Fruit fly (Drosophila melanogaster): ENCODE results near the gene OtopLc.
A peak's percentile ranks its signal among the peaks of the same experiment; 100 is the strongest.

Gene OtopLc

DNA sequence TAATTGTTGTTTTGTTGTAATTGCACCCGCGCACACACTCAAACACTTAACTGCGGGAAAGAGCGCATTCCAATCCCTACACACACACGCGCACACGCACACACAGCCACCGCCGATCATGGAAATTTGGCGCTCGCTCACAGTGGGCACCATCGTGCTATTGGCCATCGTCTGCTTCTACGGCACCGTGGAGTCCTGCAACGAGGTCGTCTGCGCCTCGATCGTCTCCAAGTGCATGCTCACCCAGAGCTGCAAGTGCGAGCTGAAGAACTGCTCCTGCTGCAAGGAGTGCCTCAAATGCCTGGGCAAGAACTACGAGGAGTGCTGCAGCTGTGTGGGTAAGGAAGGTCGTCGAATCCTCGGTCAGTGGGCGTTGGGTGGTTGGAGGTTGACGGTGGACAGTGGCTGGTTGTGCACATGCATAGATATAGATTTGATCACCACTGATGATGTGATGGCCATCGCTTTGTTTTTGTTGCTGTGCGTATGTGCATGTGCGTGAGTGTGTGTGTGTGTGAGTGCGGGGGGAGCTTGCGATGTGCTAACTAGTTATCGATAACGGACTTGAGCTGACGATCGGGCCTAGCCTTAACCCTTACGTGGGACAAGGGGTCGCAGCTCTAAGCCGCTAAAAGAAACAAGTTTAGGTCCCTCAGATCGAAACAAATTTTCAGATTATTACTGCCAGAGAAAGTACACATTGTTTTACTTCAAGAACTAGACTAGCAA, 28.2 kb upstream of the OtopLc start:
- no peak for TF ChIP-seq CG6276 (GFP tag; optimal IDR thresholded peaks at IDR 0.05)
- no peak for TF ChIP-seq CG11762 (GFP tag; optimal IDR thresholded peaks at IDR 0.05; ENCODE audit: insufficient read depth)
- no peak for TF ChIP-seq CG4318 (GFP tag; optimal IDR thresholded peaks at IDR 0.05)
- TF ChIP-seq Gug (GFP tag; IDR thresholded peaks at IDR 0.05), result no peak
- TF ChIP-seq CG8319 (GFP tag; optimal IDR thresholded peaks at IDR 0.05), result no peak
- peak; percentile 37 for TF ChIP-seq CG32006 (GFP tag; optimal IDR thresholded peaks at IDR 0.05)
- no peak for TF ChIP-seq Hr4 (GFP tag; optimal IDR thresholded peaks at IDR 0.05)
- TF ChIP-seq CG16779 (tag; optimal IDR thresholded peaks at IDR 0.05), result peak; percentile 6
- TF ChIP-seq Sox15 (GFP tag; optimal IDR thresholded peaks at IDR 0.05), result no peak
- TF ChIP-seq CG11902 (GFP tag; optimal IDR thresholded peaks at IDR 0.05), result no peak
- no peak for TF ChIP-seq cyc (GFP tag; optimal IDR thresholded peaks at IDR 0.05)
- TF ChIP-seq CG6792 (GFP tag; optimal IDR thresholded peaks at IDR 0.05), result no peak
- no peak for TF ChIP-seq achi (GFP tag; optimal IDR thresholded peaks at IDR 0.05)
- no peak for TF ChIP-seq Met (GFP tag; optimal IDR thresholded peaks at IDR 0.05)
- TF ChIP-seq Lpt (GFP tag; optimal IDR thresholded peaks at IDR 0.05), result no peak
- no peak for TF ChIP-seq salr (GFP tag; optimal IDR thresholded peaks at IDR 0.05)
- TF ChIP-seq CG10669 (GFP tag; optimal IDR thresholded peaks at IDR 0.05), result no peak
- TF ChIP-seq fd59A (GFP tag; optimal IDR thresholded peaks at IDR 0.05), result no peak
- no peak for TF ChIP-seq CG31627 (GFP tag; optimal IDR thresholded peaks at IDR 0.05)
- no peak for TF ChIP-seq Eip93F (GFP tag; optimal IDR thresholded peaks at IDR 0.05)
- TF ChIP-seq eg (GFP tag; IDR thresholded peaks at IDR 0.05), result no peak
- TF ChIP-seq Smox (GFP tag; optimal IDR thresholded peaks at IDR 0.05), result no peak
- no peak for TF ChIP-seq CG8119 (GFP tag; IDR thresholded peaks at IDR 0.05)
- peak; percentile 78 for TF ChIP-seq Eip78C (GFP tag)
- TF ChIP-seq Ets96B (tag; optimal IDR thresholded peaks at IDR 0.05), result no peak
- TF ChIP-seq CG9139 (GFP tag; optimal IDR thresholded peaks at IDR 0.05), result no peak
- TF ChIP-seq CG34406 (GFP tag; optimal IDR thresholded peaks at IDR 0.05), result no peak
- TF ChIP-seq CG3032 (tag; optimal IDR thresholded peaks at IDR 0.05), result no peak
- TF ChIP-seq Sox102F (GFP tag; optimal IDR thresholded peaks at IDR 0.05), result no peak
- TF ChIP-seq dsx (GFP tag; optimal IDR thresholded peaks at IDR 0.05; ENCODE audit: poor library complexity, severe bottlenecking), result no peak
- no peak for TF ChIP-seq Eip75B (GFP tag; optimal IDR thresholded peaks at IDR 0.05)
- no peak for TF ChIP-seq topi (GFP tag; optimal IDR thresholded peaks at IDR 0.05)
- TF ChIP-seq OdsH (GFP tag; optimal IDR thresholded peaks at IDR 0.05), result no peak
- no peak for TF ChIP-seq spab (GFP tag; optimal IDR thresholded peaks at IDR 0.05)
- TF ChIP-seq CG10631 (GFP tag; optimal IDR thresholded peaks at IDR 0.05), result no peak
- 0 out of 2 replicates have a peak, but pooled peaks have one; percentile 24 for TF ChIP-seq CG15336 (GFP tag; IDR thresholded peaks at IDR 0.05)
- TF ChIP-seq CG3919 (GFP tag; optimal IDR thresholded peaks at IDR 0.05), result no peak
- TF ChIP-seq acj6 (GFP tag; optimal IDR thresholded peaks at IDR 0.05), result no peak
- TF ChIP-seq Ets21C (GFP tag; optimal IDR thresholded peaks at IDR 0.05), result no peak
- TF ChIP-seq svp (GFP tag), result peak; percentile 51
- no peak for TF ChIP-seq Hr38 (GFP tag; optimal IDR thresholded peaks at IDR 0.05)
- no peak for TF ChIP-seq Hr39 (GFP tag; optimal IDR thresholded peaks at IDR 0.05)
- no peak for TF ChIP-seq CG1621 (tag; optimal IDR thresholded peaks at IDR 0.05)
- no peak for TF ChIP-seq lz (GFP tag; optimal IDR thresholded peaks at IDR 0.05)
- TF ChIP-seq CG6808 (GFP tag; optimal IDR thresholded peaks at IDR 0.05), result peak; percentile 5
- TF ChIP-seq CG11294 (GFP tag; IDR thresholded peaks at IDR 0.05), result no peak
- no peak for TF ChIP-seq Sox14 (GFP tag; optimal IDR thresholded peaks at IDR 0.05)
- TF ChIP-seq vri (GFP tag; optimal IDR thresholded peaks at IDR 0.05), result no peak
- TF ChIP-seq CG6854 (GFP tag; optimal IDR thresholded peaks at IDR 0.05), result no peak
- no peak for TF ChIP-seq Blimp-1 (GFP tag; optimal IDR thresholded peaks at IDR 0.05)
- TF ChIP-seq CG7368 (GFP tag; optimal IDR thresholded peaks at IDR 0.05), result no peak
- TF ChIP-seq net (GFP tag; optimal IDR thresholded peaks at IDR 0.05), result no peak
